Fruit fly (Drosophila melanogaster): ENCODE measurements around the gene ocn.

DNA sequence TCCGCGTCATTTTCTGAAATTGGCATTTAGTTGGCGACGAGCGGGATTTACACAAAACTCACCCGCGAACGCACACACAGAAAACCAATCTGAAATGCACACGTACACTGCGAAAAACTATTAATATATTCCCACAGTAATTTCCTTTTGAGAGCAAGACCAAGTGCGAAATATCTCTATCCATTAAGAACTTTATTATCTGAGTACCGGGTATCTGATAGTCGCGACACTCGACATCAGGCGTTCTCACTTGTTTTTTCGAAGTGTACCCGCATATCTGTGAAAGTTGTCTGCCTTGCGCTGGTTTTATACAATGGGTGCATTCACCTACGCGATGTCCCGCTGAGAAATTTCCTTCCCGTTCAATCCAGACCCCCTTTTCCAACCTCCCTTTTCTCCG, 38.6 kb upstream of the ocn start:
- TF ChIP-seq EcR (GFP tag; optimal IDR thresholded peaks at IDR 0.05) (peak; percentile 53), CG9948 (tag; optimal IDR thresholded peaks at IDR 0.05) (peak; percentile 56), CG17806 (tag; optimal IDR thresholded peaks at IDR 0.05) (peak; percentile 51), Pif1B (GFP tag; optimal IDR thresholded peaks at IDR 0.05) (no peak), CG4496 (GFP tag; IDR thresholded peaks at IDR 0.05) (peak; percentile 63; the same call in 1 of the 3 replicates), CG10348 (GFP tag; IDR thresholded peaks at IDR 0.05) (no peak; the same call in 1 of the 2 replicates), gl (tag; optimal IDR thresholded peaks at IDR 0.05) (no peak), Ets98B (GFP tag; IDR thresholded peaks at IDR 0.05) (peak; percentile 52), CG14655 (GFP tag; optimal IDR thresholded peaks at IDR 0.05) (peak; percentile 72), D1 (tag; optimal IDR thresholded peaks at IDR 0.05) (no peak), CG34367 (tag; optimal IDR thresholded peaks at IDR 0.05) (peak; percentile 53)
